Worm (Caenorhabditis elegans) whole organism, L2 larva: ENCODE results near the gene rad-54.B.

ENCODE experiments used
- C34F6.9 ChIP-seq: fragments of 150-350 bp; optimal IDR thresholded peaks from 2 replicates; lab custom pipeline; 2014; ENCODE audit warnings: missing biosample characterization, missing genetic modification characterization
- R02D3.7 ChIP-seq: fragments of 150-350 bp; optimal IDR thresholded peaks from 2 replicates; lab custom pipeline; 2014; ENCODE audit warnings: missing biosample characterization, missing genetic modification characterization
- Y55F3AM.14 ChIP-seq: fragments of 200-800 bp; sonication (Bioruptor generic); optimal IDR thresholded peaks from 2 replicates; lab custom pipeline; 2018; ENCODE audit warnings: mild to moderate bottlenecking, missing genetic modification characterization, missing compliant biosample characterization
- ZK546.5 ChIP-seq: sonication (generic microtip); optimal IDR thresholded peaks from 2 replicates; lab custom pipeline; 2017; ENCODE audit warnings: missing biosample characterization, missing genetic modification characterization
- alr-1 ChIP-seq: fragments of 150-350 bp; optimal IDR thresholded peaks from 2 replicates; lab custom pipeline; 2014; ENCODE audit warnings: missing biosample characterization, missing genetic modification characterization
- aly-2 ChIP-seq: fragments of 150-350 bp; optimal IDR thresholded peaks from 2 replicates; lab custom pipeline; 2014; ENCODE audit warnings: missing biosample characterization, missing genetic modification characterization
- blmp-1 ChIP-seq: sonication (generic microtip); optimal IDR thresholded peaks from 2 replicates; lab custom pipeline; 2017; ENCODE audit warnings: missing genetic modification characterization, mild to moderate bottlenecking, missing compliant biosample characterization, antibody characterized with exemption, moderate library complexity; ENCODE audit not compliant: insufficient read depth
- ceh-16 ChIP-seq: fragments of 150-350 bp; optimal IDR thresholded peaks from 2 replicates; lab custom pipeline; 2014; ENCODE audit warnings: missing biosample characterization, missing genetic modification characterization
- ceh-82 ChIP-seq: fragments of 150-350 bp; optimal IDR thresholded peaks from 2 replicates; lab custom pipeline; 2014; ENCODE audit warnings: missing biosample characterization, missing genetic modification characterization
- crh-2 ChIP-seq: sonication (generic microtip); optimal IDR thresholded peaks from 2 replicates; lab custom pipeline; 2017; ENCODE audit warnings: missing biosample characterization, missing genetic modification characterization
- dmd-4 ChIP-seq: sonication (generic microtip); optimal IDR thresholded peaks from 2 replicates; lab custom pipeline; 2017; ENCODE audit warnings: missing biosample characterization, missing genetic modification characterization
- elt-1 ChIP-seq: fragments of 150-350 bp; optimal IDR thresholded peaks from 2 replicates; lab custom pipeline; 2014; ENCODE audit warnings: missing biosample characterization, missing genetic modification characterization
- elt-3 ChIP-seq: sonication (generic microtip); optimal IDR thresholded peaks from 2 replicates; lab custom pipeline; 2017; ENCODE audit warnings: missing biosample characterization, missing genetic modification characterization
- fos-1 ChIP-seq: fragments of 150-350 bp; optimal IDR thresholded peaks from 2 replicates; lab custom pipeline; 2014; ENCODE audit warnings: missing biosample characterization, missing genetic modification characterization
- lin-13 ChIP-seq: fragments of 150-350 bp; optimal IDR thresholded peaks from 2 replicates; lab custom pipeline; 2014; ENCODE audit warnings: missing biosample characterization, missing genetic modification reagents, missing genetic modification characterization
- lin-39 ChIP-seq: fragments of 150-350 bp; optimal IDR thresholded peaks from 2 replicates; lab custom pipeline; 2014; ENCODE audit warnings: missing biosample characterization, missing genetic modification reagents, missing genetic modification characterization
- lsy-2 ChIP-seq, 2 experiments: fragments of 150-350 bp in 1 of 2; sonication (generic microtip) in 1 of 2; optimal IDR thresholded peaks; 2 replicates each; lab custom pipeline; 2014 to 2017; ENCODE audit warnings: missing biosample characterization in 2 of 2, missing genetic modification characterization in 2 of 2
- mbf-1 ChIP-seq: sonication (generic microtip); optimal IDR thresholded peaks from 2 replicates; lab custom pipeline; 2017; ENCODE audit warnings: missing biosample characterization, missing genetic modification characterization
- nhr-11 ChIP-seq: fragments of 150-350 bp; optimal IDR thresholded peaks from 2 replicates; lab custom pipeline; 2014; ENCODE audit warnings: missing biosample characterization, missing genetic modification characterization
- nhr-129 ChIP-seq: fragments of 150-350 bp; optimal IDR thresholded peaks from 2 replicates; lab custom pipeline; 2014; ENCODE audit warnings: missing biosample characterization, missing genetic modification characterization
- nhr-25 ChIP-seq: fragments of 150-350 bp; sonication (generic microtip); optimal IDR thresholded peaks from 3 replicates; lab custom pipeline; 2014; ENCODE audit warnings: missing biosample characterization, missing genetic modification characterization
- nhr-77 ChIP-seq: fragments of 150-350 bp; optimal IDR thresholded peaks from 2 replicates; lab custom pipeline; 2014; ENCODE audit warnings: missing biosample characterization, missing genetic modification characterization
- peb-1 ChIP-seq: fragments of 150-350 bp; optimal IDR thresholded peaks from 2 replicates; lab custom pipeline; 2014; ENCODE audit warnings: missing biosample characterization, missing genetic modification characterization
- sem-4 ChIP-seq: fragments of 150-350 bp; optimal IDR thresholded peaks from 2 replicates; lab custom pipeline; 2014; ENCODE audit warnings: missing biosample characterization, missing genetic modification reagents, missing genetic modification characterization
- skn-1 ChIP-seq: sonication (generic microtip); optimal IDR thresholded peaks from 2 replicates; lab custom pipeline; 2017; ENCODE audit warnings: missing biosample characterization, missing genetic modification characterization
- sma-3 ChIP-seq: sonication (generic microtip); optimal IDR thresholded peaks from 2 replicates; lab custom pipeline; 2016; ENCODE audit warnings: missing genetic modification reagents, missing genetic modification characterization, missing compliant biosample characterization
- unc-39 ChIP-seq: fragments of 150-350 bp; optimal IDR thresholded peaks from 2 replicates; lab custom pipeline; 2014; ENCODE audit warnings: missing biosample characterization, missing genetic modification characterization
- unc-55 ChIP-seq: fragments of 150-350 bp; sonication (generic microtip); optimal IDR thresholded peaks from 3 replicates; lab custom pipeline; 2014; ENCODE audit warnings: missing biosample characterization, missing genetic modification reagents, missing genetic modification characterization
- unc-62 ChIP-seq: fragments of 150-350 bp; optimal IDR thresholded peaks from 2 replicates; lab custom pipeline; 2014; ENCODE audit warnings: missing biosample characterization, missing genetic modification reagents, missing genetic modification characterization
- ztf-1 ChIP-seq: fragments of 200-800 bp; sonication (Bioruptor generic); conservative IDR thresholded peaks from 2 replicates; pipeline ENCODE4 v1.3.6; 2022; ENCODE audit warnings: missing genetic modification characterization, missing compliant biosample characterization
- ztf-11 ChIP-seq: sonication (generic microtip); optimal IDR thresholded peaks from 2 replicates; lab custom pipeline; 2017; ENCODE audit warnings: missing biosample characterization, missing genetic modification characterization
- ztf-4 ChIP-seq: fragments of 150-350 bp; optimal IDR thresholded peaks from 2 replicates; lab custom pipeline; 2014; ENCODE audit warnings: missing biosample characterization, missing genetic modification characterization

The rad-54.B gene

DNA sequence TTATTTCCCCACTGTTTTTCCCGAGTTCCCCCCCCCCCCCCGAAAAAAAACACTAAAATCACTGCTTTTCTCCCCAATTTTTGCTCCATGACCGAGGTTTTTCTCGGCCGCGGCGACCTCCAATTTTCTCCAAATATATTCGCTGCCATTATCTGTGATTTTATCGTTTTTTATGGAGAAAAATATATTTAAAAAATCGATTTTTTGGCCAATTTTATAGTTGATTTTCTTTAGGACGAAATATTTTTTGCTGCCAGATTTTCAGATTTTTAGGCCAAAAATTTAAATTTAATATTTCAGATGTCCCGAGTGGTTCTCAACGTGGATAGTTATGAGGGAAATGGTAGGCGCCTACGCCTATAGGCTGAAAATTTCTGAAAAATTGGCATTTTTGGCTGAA is at the start of gene rad-54.B:
Gene rad-54.B, plus strand, starts transcription at position 301 of the 400 bp plus-strand sequence.
- TF ChIP-seq ztf-4 (tag; lab: Kevin White, UChicago): no peak
- no peak for TF ChIP-seq elt-1
- TF ChIP-seq ztf-11 (tag; lab: Kevin White, UChicago): no peak
- TF ChIP-seq nhr-129 (tag; lab: Kevin White, UChicago): no peak

DNA sequence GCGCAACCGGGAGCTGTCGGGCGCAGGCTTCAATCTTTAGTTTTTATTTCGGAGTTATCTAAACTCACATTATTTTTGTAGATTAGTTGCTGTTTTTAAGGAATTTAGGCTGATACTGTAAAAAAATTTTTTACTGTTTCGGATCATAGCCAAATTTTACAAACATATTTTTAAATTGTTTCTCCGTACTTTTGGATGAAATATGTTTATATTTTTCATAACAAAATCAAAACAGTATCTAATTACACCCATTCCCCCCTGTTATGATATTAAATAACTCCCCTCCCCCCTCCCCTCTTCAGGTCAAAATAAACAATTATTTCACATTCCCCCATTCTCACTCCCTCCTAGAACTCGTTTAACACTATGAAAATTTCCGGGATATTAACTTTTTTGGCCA is 34.1 kb upstream of the rad-54.B start, which contains the start of gene Y116A8C.3:
Gene Y116A8C.3, plus strand, starts transcription at position 301 of the 400 bp plus-strand sequence.
- TF ChIP-seq Y55F3AM.14 (no peak), ztf-4 (tag; lab: Kevin White, UChicago) (no peak)
- TF ChIP-seq, all 48 proteins: peak for 0

DNA sequence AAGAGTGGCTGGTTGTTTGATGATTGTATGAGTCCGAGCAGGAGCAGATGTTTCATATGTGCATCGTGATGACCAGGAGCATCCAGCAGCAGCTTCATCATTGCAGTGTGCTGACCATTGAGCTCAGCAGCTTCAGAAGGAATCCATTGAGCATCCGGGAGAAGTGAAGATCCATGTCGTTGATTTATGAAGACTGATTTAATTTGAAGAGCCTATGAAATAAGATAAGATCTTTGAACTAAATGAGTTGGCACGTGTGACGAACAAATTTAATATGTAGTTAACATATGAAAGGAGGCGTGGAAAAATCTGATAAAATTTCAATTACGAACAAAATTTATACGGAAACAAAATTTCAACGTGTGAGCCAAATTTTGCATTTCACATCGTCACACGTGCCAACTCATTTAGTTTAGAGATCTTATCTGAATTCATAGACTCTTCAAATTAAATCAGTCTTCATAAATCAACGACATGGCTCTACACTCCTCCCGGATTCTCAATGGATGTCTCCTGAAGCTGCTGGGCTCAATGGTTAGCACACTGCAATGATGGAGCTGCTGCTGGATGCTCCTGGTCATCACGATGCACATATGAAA is 31.9 kb upstream of the rad-54.B start, which contains the start of the genes Y116A8C.469 and Y116A8C.468:
Gene Y116A8C.469, minus strand, starts transcription at position 101 of the 599 bp plus-strand sequence.
Gene Y116A8C.468, plus strand, starts transcription at position 549 of the 599 bp plus-strand sequence.
- TF ChIP-seq ceh-82 (tag; lab: Kevin White, UChicago) (no peak), unc-62 (GFP tag; lab: Kevin White, UChicago) (no peak), nhr-11 (tag; lab: Kevin White, UChicago) (no peak), unc-55 (no peak), elt-3 (tag; lab: Kevin White, UChicago) (no peak), blmp-1 (tag; lab: Kevin White, UChicago) (no peak), ZK546.5 (tag; lab: Kevin White, UChicago) (no peak), skn-1 (tag; lab: Kevin White, UChicago) (no peak), R02D3.7 (no peak), nhr-129 (tag; lab: Kevin White, UChicago) (no peak), ztf-4 (tag; lab: Kevin White, UChicago) (no peak), C34F6.9 (tag; lab: Kevin White, UChicago) (no peak), nhr-25 (tag; lab: Kevin White, UChicago) (no peak)
- TF ChIP-seq, all 48 proteins: peak for 0

DNA sequence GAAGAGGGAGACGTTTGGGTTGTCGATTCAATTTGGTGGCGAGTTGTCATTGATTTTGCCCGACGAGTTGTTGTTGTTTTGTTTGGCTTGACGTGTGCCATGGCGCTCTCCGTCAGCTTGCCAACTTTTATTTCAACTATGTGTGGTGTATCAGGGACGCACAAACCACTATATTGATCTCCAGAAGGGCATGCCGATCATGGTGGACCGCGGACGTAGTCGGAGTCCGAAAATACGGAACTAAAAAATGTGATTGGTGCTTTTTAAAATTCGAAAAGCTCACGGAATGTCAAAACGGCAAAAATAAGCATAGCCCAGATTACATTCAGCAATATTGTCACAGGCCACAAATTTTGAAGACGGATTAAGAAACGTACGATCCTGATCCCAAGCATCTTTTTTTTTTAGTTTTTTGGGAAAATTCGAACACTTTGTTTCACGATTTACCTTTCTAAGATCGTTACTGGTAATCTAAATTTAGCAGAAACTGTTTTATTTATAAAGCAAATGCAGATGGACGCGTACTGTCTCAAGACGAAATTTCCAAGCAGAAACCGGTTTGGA is 30.6 kb upstream of the rad-54.B start, which contains the start of the genes Y116A8C.470 and Y116A8C.463:
Gene Y116A8C.470, minus strand, starts transcription at position 101 of the 564 bp plus-strand sequence.
Gene Y116A8C.463, plus strand, starts transcription at position 514 of the 564 bp plus-strand sequence.
- TF ChIP-seq R02D3.7 (no peak), ztf-1 (GFP tag; lab: Robert Waterston, UW) (no peak), aly-2 (no peak), Y55F3AM.14 (no peak), ztf-11 (tag; lab: Kevin White, UChicago) (no peak), lin-39 (no peak), crh-2 (tag; lab: Kevin White, UChicago) (no peak), nhr-129 (tag; lab: Kevin White, UChicago) (no peak), ceh-16 (tag; lab: Kevin White, UChicago) (no peak), lin-13 (GFP tag; lab: Kevin White, UChicago) (no peak), mbf-1 (no peak), skn-1 (tag; lab: Kevin White, UChicago) (no peak), ZK546.5 (tag; lab: Kevin White, UChicago) (no peak), sem-4 (tag; lab: Kevin White, UChicago) (no peak), sma-3 (GFP tag; lab: Kevin White, UChicago) (no peak), fos-1 (tag; lab: Kevin White, UChicago) (no peak), peb-1 (no peak)

DNA sequence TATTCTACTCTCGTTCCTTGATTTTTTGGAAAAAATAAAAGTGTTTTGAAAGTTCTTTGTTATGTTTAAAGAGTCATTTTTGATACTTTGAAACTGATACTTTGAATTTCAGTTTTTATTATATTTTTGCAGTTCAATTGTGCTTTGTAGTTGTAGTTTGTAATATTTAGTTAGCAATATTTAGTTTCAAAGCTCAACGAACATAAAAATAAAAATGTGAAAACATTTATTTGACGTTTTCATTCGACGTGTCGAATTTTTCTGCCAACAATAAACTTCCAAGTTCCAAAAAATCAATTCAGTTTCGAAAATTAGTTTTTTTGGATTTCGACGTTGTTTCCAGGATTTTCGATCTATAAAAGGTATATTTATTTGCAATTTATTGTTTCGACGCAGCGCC is 29.8 kb upstream of the rad-54.B start, which contains the start of gene nep-23:
Gene nep-23, plus strand, starts transcription at position 301 of the 400 bp plus-strand sequence.
- TF ChIP-seq nhr-25 (tag; lab: Kevin White, UChicago) (no peak), dmd-4 (no peak), nhr-77 (tag; lab: Kevin White, UChicago) (no peak)
- TF ChIP-seq, all 48 proteins: peak for 0

DNA sequence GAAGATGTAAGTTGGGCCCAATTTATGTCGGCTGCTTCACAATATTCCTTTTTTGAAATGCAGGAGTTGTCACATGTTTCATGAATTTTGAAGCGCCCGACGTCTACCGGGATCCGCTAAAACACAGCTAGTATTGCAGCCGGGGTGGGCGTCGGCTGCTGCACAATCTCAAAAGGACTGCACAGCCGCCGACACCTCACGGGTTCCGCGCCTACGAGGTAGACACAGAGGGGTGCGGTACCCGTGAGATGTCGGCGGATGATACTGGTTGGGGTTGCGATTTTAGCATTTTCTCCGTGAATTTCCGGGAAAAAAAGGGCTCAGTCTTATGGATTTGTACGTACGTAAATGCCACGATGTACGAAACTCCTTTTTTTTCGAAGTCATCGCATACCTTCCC is 27.9 kb upstream of the rad-54.B start:
- TF ChIP-seq skn-1 (tag; lab: Kevin White, UChicago) (no peak), lsy-2 (tag; optimal IDR thresholded peaks at IDR 0.05; lab: Kevin White, UChicago) (no peak), unc-39 (no peak), alr-1 (tag; lab: Kevin White, UChicago) (no peak)
